Worm (Caenorhabditis elegans): ENCODE results near the gene srb-17.

Gene srb-17

DNA sequence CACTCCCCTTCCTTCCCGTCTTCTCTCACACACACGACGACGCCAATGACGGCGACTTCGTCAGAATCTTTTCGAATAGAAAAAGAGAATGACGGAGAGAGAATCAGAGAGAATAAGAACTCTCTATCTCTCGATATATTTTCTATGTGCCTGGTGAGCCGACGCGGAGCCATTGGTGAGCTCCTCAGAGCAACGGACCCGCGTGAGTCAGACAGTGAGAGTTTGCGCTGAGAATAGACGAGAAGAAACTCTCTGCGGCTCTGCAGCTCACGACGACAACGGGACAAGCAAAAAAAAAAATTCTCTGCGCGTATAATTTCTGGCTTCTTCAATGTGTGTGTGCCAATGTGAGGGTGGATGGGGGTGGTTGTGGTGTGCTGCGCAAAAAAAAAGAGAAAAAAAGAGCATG is 42.9 kb upstream of the srb-17 start:
- TF ChIP-seq scrt-1 (GFP tag; IDR thresholded peaks at IDR 0.05) (no peak), tbx-11 (GFP tag; IDR thresholded peaks at IDR 0.05) (no peak), B0310.2 (tag; optimal IDR thresholded peaks at IDR 0.05) (no peak), pes-1 (GFP tag; IDR thresholded peaks at IDR 0.05) (no peak), hnd-1 (tag; optimal IDR thresholded peaks at IDR 0.05) (no peak), hmbx-1 (tag; optimal IDR thresholded peaks at IDR 0.05) (no peak), hmg-4 (GFP tag; optimal IDR thresholded peaks at IDR 0.05) (no peak), flt-1 (GFP tag; IDR thresholded peaks at IDR 0.05) (no peak), ama-1 (optimal IDR thresholded peaks at IDR 0.05) (no peak), sea-1 (GFP tag; conservative IDR thresholded peaks at IDR 0.05) (no peak), F13C5.2 (tag; optimal IDR thresholded peaks at IDR 0.05) (no peak)

DNA sequence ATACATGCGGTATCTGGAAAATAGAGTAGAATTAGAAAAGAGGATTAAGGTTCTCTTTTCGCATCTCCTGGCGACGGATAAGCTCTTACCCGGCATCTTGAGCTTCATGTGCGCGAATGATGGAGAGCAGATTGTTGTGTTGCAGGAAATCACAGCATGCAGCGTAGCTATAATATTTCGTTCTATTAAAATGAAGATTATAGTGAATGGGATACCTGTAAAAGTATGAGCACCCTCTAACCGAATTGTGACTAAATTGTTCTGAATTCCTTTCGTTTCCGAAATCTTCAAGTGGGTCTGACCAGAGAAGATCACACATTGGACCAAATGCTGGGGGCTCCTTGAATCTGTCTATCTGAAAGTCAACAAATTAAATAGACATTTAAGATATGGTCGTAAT is 41.4 kb upstream of the srb-17 start:
- TF ChIP-seq aly-1 (tag; optimal IDR thresholded peaks at IDR 0.05) (no peak), ceh-36 (tag; optimal IDR thresholded peaks at IDR 0.05) (no peak), sea-1 (GFP tag; conservative IDR thresholded peaks at IDR 0.05) (no peak)

DNA sequence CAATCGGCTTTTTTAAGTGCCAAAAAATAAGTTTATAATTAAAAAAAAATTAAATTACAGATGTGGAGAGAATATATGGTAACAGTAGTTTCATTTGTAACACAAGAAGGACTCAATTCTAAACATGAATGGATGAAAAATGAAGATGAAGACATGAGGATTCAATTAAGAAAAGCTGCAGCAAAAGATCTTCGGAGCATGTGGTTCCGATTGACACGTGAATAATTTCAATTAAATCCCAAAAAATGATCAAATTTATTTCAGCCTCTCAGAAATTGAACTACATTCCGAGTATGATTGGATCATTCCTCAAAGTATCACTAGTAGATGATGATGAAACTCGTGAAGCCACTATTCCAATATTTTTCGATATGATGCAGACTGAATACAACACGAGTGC is 32.4 kb upstream of the srb-17 start:
- TF ChIP-seq ama-1 (optimal IDR thresholded peaks at IDR 0.05) = no peak
- TF ChIP-seq scrt-1 (GFP tag; IDR thresholded peaks at IDR 0.05) = no peak
- no peak for TF ChIP-seq tbx-11 (GFP tag; IDR thresholded peaks at IDR 0.05)
- TF ChIP-seq hmg-4 (GFP tag; optimal IDR thresholded peaks at IDR 0.05) = no peak
- no peak for TF ChIP-seq flt-1 (GFP tag; IDR thresholded peaks at IDR 0.05)
- no peak for TF ChIP-seq hnd-1 (tag; optimal IDR thresholded peaks at IDR 0.05)
- no peak for TF ChIP-seq F13C5.2 (tag; optimal IDR thresholded peaks at IDR 0.05)
- no peak for TF ChIP-seq tbx-37 (GFP tag; conservative IDR thresholded peaks at IDR 0.05)
- TF ChIP-seq B0310.2 (tag; optimal IDR thresholded peaks at IDR 0.05) = no peak
- TF ChIP-seq ceh-36 (tag; optimal IDR thresholded peaks at IDR 0.05) = no peak
- TF ChIP-seq tra-4 (tag; optimal IDR thresholded peaks at IDR 0.05) = no peak
- no peak for TF ChIP-seq hmbx-1 (tag; optimal IDR thresholded peaks at IDR 0.05)
- TF ChIP-seq ceh-13 (GFP tag; optimal IDR thresholded peaks at IDR 0.05) = no peak
- TF ChIP-seq sea-1 (GFP tag; conservative IDR thresholded peaks at IDR 0.05) = no peak
- no peak for TF ChIP-seq aly-1 (tag; optimal IDR thresholded peaks at IDR 0.05)

DNA sequence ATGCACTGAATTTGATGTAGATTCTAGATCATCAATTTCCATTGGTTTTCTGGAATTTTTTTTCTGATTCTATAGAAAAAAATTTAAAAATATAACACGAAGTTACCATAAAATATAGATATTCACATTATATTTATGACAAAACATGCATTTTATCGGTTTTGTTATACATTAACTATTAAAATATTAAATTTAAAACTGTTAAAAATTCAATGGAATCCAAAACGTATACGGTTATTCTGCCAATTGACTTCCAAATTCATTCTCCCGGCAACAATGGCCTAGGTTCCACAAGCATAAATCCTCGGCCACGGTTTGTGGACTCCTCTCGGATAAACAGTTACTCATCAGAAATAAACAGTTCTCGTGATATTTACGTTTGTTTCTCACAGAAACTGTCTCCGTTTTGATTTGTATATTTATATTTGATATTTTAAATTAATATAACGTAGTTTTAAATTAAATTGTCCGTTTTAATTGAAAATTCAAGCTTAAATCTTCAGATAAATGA is 26.6 kb upstream of the srb-17 start, which contains the start of the genes F01D4.5 and ced-5:
F01D4.5 (minus strand) TSS at position 51 of the 511 bp plus-strand sequence.
ced-5 (plus strand) TSS at position 504 of the 511 bp plus-strand sequence.
- peak; percentile 26 for TF ChIP-seq B0310.2 (tag; optimal IDR thresholded peaks at IDR 0.05)
- peak; percentile 24 for TF ChIP-seq hnd-1 (tag; optimal IDR thresholded peaks at IDR 0.05)
- TF ChIP-seq aly-1 (tag; optimal IDR thresholded peaks at IDR 0.05) = no peak
- TF ChIP-seq flt-1 (GFP tag; IDR thresholded peaks at IDR 0.05) = 0 out of 2 replicates have a peak, but pooled peaks have one; percentile 46
- TF ChIP-seq tbx-37 (GFP tag; conservative IDR thresholded peaks at IDR 0.05) = peak; percentile 86
- no peak for TF ChIP-seq sea-1 (GFP tag; conservative IDR thresholded peaks at IDR 0.05)

DNA sequence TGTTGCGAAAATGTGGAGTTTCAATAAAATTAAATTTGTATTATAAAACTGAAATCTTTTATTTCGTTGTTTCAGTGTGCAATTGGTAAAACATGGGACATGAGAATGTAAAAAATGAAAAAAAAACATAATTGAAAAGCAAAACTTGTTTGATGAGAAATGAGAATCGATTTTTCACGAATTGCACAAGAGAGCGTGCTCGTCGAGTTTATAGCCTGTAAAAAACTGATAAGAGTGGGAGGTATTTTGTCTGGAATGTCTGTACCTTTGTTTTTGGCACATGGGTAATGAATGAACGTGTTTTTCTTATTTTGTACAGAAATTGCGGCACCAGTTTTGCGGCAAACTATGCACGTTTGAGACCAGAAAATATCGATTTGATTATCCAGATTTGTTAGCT is 25.5 kb upstream of the srb-17 start:
- TF ChIP-seq tbx-11 (GFP tag; IDR thresholded peaks at IDR 0.05) (no peak), flt-1 (GFP tag; IDR thresholded peaks at IDR 0.05) (no peak), tra-4 (tag; optimal IDR thresholded peaks at IDR 0.05) (no peak)

DNA sequence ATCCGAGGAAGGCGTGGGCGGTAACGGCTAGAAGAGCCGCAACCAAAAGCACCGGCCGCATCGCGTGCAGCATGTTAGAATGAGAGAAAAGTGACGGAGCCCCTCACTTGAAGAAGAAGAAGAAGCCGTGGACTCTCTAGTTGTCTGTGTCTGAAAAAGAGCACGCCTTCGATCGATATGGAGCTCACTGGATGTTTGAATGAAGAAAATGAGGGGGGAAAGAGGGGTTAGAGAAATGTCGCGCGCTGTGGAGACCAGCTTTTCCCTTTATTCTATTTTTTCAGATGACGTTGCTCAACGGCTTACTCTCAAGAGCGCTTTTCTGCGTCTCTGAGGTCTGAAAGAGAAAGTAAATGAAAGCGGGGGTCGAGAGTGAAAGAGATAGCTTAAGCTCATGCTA is 24.7 kb upstream of the srb-17 start, which contains the start of gene egl-21:
egl-21 (minus strand) TSS at position 150 of the 400 bp plus-strand sequence.
- TF ChIP-seq scrt-1 (GFP tag; IDR thresholded peaks at IDR 0.05) (no peak), tra-4 (tag; optimal IDR thresholded peaks at IDR 0.05) (no peak), tbx-11 (GFP tag; IDR thresholded peaks at IDR 0.05) (peak; percentile 36; the same call in 1 of the 2 replicates)

DNA sequence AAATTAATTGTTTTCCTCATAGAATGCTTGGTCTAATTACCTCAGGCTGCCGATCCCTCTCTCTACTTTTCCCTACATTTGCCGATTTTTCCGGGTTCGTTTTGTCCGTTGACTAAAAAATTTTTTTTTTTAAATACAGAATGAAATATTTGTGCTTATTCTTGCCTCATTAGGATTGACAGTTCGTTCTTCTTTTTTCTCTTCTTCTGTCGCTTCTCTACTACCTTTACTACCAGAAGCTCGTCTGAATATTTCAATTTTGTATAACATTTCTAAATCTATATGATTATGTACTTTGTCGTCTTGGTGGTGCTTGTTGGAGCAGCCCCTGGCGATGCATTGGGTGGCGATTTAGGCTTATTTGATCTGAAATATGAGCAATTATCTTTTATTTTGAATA is 18.2 kb upstream of the srb-17 start:
- TF ChIP-seq ets-7 (tag; optimal IDR thresholded peaks at IDR 0.05) (no peak), ama-1 (optimal IDR thresholded peaks at IDR 0.05) (no peak), scrt-1 (GFP tag; IDR thresholded peaks at IDR 0.05) (no peak), tbx-37 (GFP tag; conservative IDR thresholded peaks at IDR 0.05) (no peak), tbx-11 (GFP tag; IDR thresholded peaks at IDR 0.05) (no peak), hmg-4 (GFP tag; optimal IDR thresholded peaks at IDR 0.05) (no peak), flt-1 (GFP tag; IDR thresholded peaks at IDR 0.05) (no peak), pes-1 (GFP tag; IDR thresholded peaks at IDR 0.05) (no peak), hmbx-1 (tag; optimal IDR thresholded peaks at IDR 0.05) (no peak), B0310.2 (tag; optimal IDR thresholded peaks at IDR 0.05) (no peak), tra-4 (tag; optimal IDR thresholded peaks at IDR 0.05) (no peak)

DNA sequence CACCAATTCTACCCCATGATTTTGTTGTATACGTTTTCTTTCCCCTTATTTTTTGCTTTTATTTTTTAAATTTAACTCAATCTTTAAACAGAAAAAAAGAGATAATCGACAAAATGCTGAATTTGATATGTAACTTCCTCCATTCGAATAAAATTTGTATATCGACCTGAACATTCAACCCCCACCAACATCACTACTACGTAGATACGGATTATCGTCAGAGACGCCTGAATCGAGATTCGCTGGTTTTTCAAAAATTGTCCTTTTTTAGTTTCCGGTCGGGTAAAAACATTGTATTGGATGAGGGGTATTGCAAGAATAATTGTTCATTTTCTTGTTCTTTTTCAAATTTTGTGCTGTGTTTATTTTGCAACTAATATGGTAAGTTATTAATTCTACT is 15.4 kb upstream of the srb-17 start, which contains the start of gene bgnt-1.1:
bgnt-1.1 (plus strand) TSS at position 301 of the 400 bp plus-strand sequence.
- TF ChIP-seq ets-7 (tag; optimal IDR thresholded peaks at IDR 0.05) = no peak
- no peak for TF ChIP-seq flt-1 (GFP tag; IDR thresholded peaks at IDR 0.05)
- no peak for TF ChIP-seq tbx-11 (GFP tag; IDR thresholded peaks at IDR 0.05)
- no peak for TF ChIP-seq scrt-1 (GFP tag; IDR thresholded peaks at IDR 0.05)
- TF ChIP-seq hmbx-1 (tag; optimal IDR thresholded peaks at IDR 0.05) = no peak
- no peak for TF ChIP-seq aly-1 (tag; optimal IDR thresholded peaks at IDR 0.05)
- no peak for TF ChIP-seq B0310.2 (tag; optimal IDR thresholded peaks at IDR 0.05)
- TF ChIP-seq tbx-37 (GFP tag; conservative IDR thresholded peaks at IDR 0.05) = no peak
- no peak for TF ChIP-seq tra-4 (tag; optimal IDR thresholded peaks at IDR 0.05)
- no peak for TF ChIP-seq hmg-4 (GFP tag; optimal IDR thresholded peaks at IDR 0.05)
- no peak for TF ChIP-seq pes-1 (GFP tag; IDR thresholded peaks at IDR 0.05)
- no peak for TF ChIP-seq sea-1 (GFP tag; conservative IDR thresholded peaks at IDR 0.05)
- no peak for TF ChIP-seq F13C5.2 (tag; optimal IDR thresholded peaks at IDR 0.05)
- TF ChIP-seq ceh-13 (GFP tag; optimal IDR thresholded peaks at IDR 0.05) = no peak
- TF ChIP-seq ama-1 (optimal IDR thresholded peaks at IDR 0.05) = no peak
- no peak for TF ChIP-seq ceh-36 (tag; optimal IDR thresholded peaks at IDR 0.05)
- TF ChIP-seq hnd-1 (tag; optimal IDR thresholded peaks at IDR 0.05) = no peak

Data from whole organism, early embryonic.